Worm (Caenorhabditis elegans): Measurements from ENCODE around the gene srbc-70.
"Not testable (repeated sequence)": the region's sequence is repeated elsewhere in the genome, so short reads cannot be mapped to it uniquely, and the experiment has no call there.

Gene srbc-70

DNA sequence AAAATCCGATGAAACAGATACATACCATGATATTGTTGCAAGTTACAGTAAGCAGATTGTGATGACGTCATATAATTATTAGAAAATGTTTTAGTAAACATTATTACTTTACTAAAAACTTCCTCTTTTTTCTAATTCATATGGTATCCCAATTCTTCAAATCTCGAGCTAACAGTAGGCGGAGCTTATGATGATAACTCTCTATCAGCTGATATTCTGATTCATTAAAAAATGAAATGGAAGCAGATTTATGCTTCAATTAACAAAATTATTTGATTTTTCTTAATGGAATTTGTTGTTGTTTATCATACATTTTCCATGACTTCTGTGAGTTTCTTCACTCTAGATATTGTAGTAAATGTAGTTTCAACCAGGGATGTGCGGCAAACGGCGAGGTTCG, 23.5 kb downstream of the srbc-70 start, which contains the start of gene pax-2:
Gene pax-2, minus strand, starts transcription at position 101 of the 400 bp plus-strand sequence.
- TF ChIP-seq hlh-8 (tag; optimal IDR thresholded peaks at IDR 0.05) (no peak), pax-1 (tag; optimal IDR thresholded peaks at IDR 0.05) (no peak), gmeb-2 (tag; optimal IDR thresholded peaks at IDR 0.05) (no peak), unc-42 (tag; optimal IDR thresholded peaks at IDR 0.05) (no peak), sox-2 (GFP tag; IDR thresholded peaks at IDR 0.05) (no peak), odd-2 (tag; optimal IDR thresholded peaks at IDR 0.05) (no peak), ama-1 (optimal IDR thresholded peaks at IDR 0.05) (no peak), ceh-34 (tag; optimal IDR thresholded peaks at IDR 0.05) (no peak), ceh-45 (GFP tag; IDR thresholded peaks at IDR 0.05) (no peak)

DNA sequence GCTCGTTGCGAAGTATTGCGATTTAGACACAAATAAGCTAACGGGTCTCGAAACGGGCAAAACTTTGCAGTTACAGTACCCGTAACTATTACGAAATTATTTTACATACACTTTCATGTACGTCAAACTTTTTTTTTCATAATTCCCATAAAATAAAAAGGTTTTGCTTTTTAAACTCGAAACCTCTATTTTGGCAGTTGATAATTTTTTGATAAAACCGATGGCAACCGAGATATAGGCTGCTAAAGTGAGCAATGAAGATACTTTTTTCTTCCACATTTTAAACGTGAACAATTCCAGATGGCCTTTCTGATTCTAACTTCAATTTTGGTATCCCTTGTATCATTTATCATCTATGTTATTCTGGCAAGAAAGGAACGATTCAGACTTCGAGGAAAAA, 30.6 kb downstream of the srbc-70 start, which contains the start of gene cyp-25A6:
Gene cyp-25A6, plus strand, starts transcription at position 301 of the 400 bp plus-strand sequence.
- not testable (repeated sequence) for TF ChIP-seq fax-1 (tag; optimal IDR thresholded peaks at IDR 0.05); pax-1 (tag; optimal IDR thresholded peaks at IDR 0.05); dmd-4 (tag; optimal IDR thresholded peaks at IDR 0.05; ENCODE audit: borderline replicate concordance)

DNA sequence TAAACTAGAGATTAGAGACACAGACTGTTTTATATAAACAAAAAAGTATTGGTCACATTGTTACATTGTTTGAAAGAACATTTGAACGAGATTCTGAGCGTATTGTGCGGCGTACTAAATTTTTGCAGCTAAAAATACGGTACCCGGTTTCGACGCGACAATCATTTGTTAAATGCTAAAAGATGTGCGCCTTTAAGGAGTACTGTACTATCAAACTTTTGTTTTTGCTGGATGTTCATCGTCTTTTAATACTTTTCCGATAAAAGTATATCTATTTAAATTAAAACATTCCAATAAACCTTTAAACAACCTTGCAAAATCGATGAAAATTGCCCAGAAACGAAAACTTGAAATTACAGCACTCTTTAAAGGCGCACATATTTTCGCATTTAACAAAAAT, 31.1 kb downstream of the srbc-70 start, which contains the start of gene K06B9.6:
Gene K06B9.6, minus strand, starts transcription at position 101 of the 400 bp plus-strand sequence.
- TF ChIP-seq zip-5, tbx-2, eyg-1 (tag; optimal IDR thresholded peaks at IDR 0.05): not testable (repeated sequence)

DNA sequence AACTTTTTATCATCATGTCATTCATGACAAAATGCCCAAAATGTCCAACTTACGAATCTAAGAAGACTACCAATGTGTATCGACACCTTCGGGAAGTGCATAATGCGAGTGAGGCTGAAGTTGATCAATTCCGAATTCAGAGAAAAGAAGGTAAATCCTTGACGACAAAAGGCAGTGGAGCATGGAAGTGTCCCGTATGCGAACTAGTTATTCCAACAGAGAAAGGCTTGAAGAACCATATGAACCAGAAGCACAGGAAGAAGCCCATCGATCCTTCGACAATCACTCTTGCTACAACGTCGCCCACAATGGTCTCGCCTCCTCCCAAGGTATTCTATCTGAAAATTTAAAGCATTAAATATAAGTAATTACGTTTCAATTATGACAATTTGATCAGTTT, 41.7 kb downstream of the srbc-70 start, which contains the start of gene K08D10.11:
Gene K08D10.11, minus strand, starts transcription at position 101 of the 400 bp plus-strand sequence.
- not testable (repeated sequence) for TF ChIP-seq ama-1 (optimal IDR thresholded peaks at IDR 0.05); nfya-1 (tag; optimal IDR thresholded peaks at IDR 0.05); rnt-1 (tag; optimal IDR thresholded peaks at IDR 0.05)

DNA sequence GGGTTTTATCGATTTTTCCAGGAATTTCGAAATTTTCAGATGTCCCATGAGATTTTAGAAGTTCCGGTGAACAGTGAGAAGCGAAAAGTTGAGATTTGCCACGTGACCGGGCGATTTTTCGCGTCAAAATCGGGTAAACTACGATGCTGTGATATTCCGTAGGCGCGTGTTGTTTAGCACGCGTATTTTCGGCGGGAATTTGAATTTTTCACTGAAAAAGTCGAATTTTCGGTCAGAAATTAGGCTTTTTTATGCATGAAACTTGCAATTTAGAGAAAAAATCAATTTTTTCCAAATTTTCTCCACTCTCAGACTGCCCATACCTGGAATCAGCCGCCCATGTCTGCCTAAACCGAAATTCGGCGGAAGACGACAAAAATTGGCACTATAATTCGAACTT, 49.4 kb downstream of the srbc-70 start, which contains the start of gene tsen-34:
Gene tsen-34, plus strand, starts transcription at position 34 of the 400 bp plus-strand sequence.
- TF ChIP-seq F13H6.1 (tag; optimal IDR thresholded peaks at IDR 0.05) (no peak), unc-86 (tag; optimal IDR thresholded peaks at IDR 0.05) (no peak), ets-4 (tag; optimal IDR thresholded peaks at IDR 0.05) (no peak), ceh-22 (tag; optimal IDR thresholded peaks at IDR 0.05) (no peak), unc-3 (GFP tag; conservative IDR thresholded peaks at IDR 0.05) (no peak), unc-3 (tag; optimal IDR thresholded peaks at IDR 0.05) (no peak), ceh-31 (tag; optimal IDR thresholded peaks at IDR 0.05) (no peak), hlh-15 (tag; optimal IDR thresholded peaks at IDR 0.05) (no peak), elt-4 (tag; optimal IDR thresholded peaks at IDR 0.05) (no peak), odd-2 (tag; optimal IDR thresholded peaks at IDR 0.05) (no peak), ahr-1 (tag; optimal IDR thresholded peaks at IDR 0.05) (no peak), pax-1 (tag; optimal IDR thresholded peaks at IDR 0.05) (no peak), hlh-13 (GFP tag; optimal IDR thresholded peaks at IDR 0.05) (no peak), C08G9.2 (tag; optimal IDR thresholded peaks at IDR 0.05) (no peak), pros-1 (tag; optimal IDR thresholded peaks at IDR 0.05) (no peak), ceh-18 (tag; optimal IDR thresholded peaks at IDR 0.05) (no peak)

DNA sequence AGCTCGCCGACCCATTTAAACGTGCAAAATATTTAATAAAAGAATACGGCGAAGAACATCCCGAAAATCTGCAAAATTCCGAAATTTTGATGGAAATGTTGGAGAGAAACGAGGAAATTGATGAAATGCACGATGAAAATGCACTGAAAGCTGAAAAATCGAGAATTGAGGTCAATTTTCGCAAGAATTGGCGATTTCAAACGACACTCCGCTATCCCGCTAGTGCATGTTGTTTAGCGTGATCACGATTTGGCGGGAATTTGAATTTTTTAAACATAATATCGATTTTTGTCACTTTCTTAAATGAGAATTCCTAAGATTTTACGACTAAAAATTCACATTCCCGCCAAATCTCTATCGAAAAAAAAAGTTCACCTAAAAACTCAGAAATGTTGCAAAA, 50.3 kb downstream of the srbc-70 start:
- TF ChIP-seq nhr-11 (tag; optimal IDR thresholded peaks at IDR 0.05): no peak
- no peak for TF ChIP-seq nfya-1 (tag; optimal IDR thresholded peaks at IDR 0.05)
- no peak for TF ChIP-seq pqm-1 (tag; optimal IDR thresholded peaks at IDR 0.05)
- TF ChIP-seq sox-4 (tag; optimal IDR thresholded peaks at IDR 0.05): no peak
- TF ChIP-seq npax-4 (tag; optimal IDR thresholded peaks at IDR 0.05): no peak
- TF ChIP-seq madf-2 (tag; optimal IDR thresholded peaks at IDR 0.05): no peak
- no peak for TF ChIP-seq ceh-24 (tag; optimal IDR thresholded peaks at IDR 0.05)
- TF ChIP-seq ztf-16 (tag; optimal IDR thresholded peaks at IDR 0.05): no peak
- TF ChIP-seq ahr-1 (tag; optimal IDR thresholded peaks at IDR 0.05): no peak
- TF ChIP-seq rnt-1 (tag; optimal IDR thresholded peaks at IDR 0.05): no peak
- TF ChIP-seq pros-1 (tag; optimal IDR thresholded peaks at IDR 0.05): no peak
- no peak for TF ChIP-seq unc-42 (tag; optimal IDR thresholded peaks at IDR 0.05)
- TF ChIP-seq ceh-31 (tag; optimal IDR thresholded peaks at IDR 0.05): no peak
